Fruit fly (Drosophila melanogaster): ENCODE measurements around the gene brk.

brk gene

DNA sequence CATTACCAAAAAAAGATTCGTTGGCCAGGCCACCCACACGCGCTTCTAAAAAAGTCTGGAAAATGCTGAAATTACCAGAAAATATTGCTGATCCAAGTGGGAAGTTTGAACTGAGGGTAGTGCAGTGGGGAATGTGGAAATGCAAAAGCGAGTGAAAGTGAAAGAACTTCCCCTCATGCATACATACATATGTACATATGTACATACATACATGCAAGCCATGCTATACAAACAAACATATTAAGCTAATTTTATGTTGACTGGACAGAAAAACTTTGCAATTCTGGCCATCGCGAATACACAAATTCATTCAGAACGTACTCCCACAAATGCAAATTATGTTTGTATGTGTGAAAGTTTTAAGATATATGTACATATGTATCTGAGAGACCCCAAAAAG lies 9.4 kb upstream of the brk start:
- TF ChIP-seq CG17801 (GFP tag; optimal IDR thresholded peaks at IDR 0.05; ENCODE audit: partially characterized antibody): no peak

DNA sequence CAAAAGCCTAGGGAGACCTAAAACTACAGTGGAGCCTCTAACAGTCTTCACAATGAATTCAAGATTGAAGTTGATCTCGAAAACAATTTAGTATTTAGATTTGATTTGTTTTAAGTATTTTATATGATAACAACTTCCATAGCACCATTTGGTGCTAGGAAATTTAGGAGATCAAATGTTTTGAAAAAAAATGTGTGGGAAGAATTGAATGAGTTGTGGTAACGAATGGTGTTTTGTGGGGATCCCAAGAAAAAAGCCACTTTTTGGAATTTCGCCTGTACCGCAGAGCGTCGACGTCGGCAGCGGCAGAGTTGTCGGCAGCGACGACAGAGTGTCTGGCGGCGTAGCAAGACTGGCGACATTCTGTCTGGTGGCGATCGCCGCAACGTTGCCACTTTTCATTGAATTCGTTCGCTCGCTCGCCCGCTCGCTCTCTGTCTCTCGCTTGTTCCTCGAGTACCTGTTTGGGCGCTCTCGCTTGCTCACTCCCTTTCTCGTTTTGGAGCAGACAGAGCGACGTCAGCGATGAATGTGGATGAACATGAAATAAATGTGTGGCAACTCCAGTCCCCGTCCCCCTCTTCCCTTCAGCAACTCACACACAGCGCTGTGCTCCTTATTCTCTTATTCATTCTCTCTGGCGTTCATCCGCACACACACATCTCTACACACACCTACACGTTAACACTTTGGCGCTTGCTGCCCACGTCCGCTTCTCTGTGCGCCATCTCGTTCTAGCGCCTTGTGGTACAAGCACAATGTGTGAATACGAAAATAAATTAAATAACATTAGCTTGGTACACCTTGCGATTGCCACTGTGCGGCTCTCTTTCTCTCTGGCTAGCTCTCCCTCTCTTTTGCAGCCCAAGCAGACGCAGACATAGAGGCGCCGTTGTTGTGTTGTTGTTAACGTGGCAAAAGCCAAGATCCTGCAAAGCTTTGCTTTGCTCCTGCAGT lies 8.1 kb upstream of the brk start:
- TF ChIP-seq CG17801 (GFP tag; optimal IDR thresholded peaks at IDR 0.05; ENCODE audit: partially characterized antibody): peak; percentile 73

DNA sequence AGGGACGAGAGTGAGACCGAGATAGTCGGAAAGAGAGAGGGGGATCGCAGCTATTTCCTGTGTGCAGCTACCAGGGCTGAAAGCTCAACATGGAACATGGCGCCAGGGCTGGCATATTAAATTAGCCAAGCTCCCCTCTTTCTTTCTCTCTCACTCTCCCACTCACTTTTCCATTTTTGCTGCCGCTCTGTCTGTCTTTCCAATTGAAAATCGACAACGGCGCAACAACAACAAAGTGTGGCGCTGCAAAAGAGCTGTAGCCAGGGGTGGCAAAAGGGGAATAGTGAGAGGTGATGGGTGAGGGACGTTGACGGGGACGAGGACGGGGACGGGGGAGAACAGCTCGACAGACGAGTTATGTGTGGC lies 7.4 kb upstream of the brk start:
- no peak for TF ChIP-seq CG17801 (GFP tag; optimal IDR thresholded peaks at IDR 0.05; ENCODE audit: partially characterized antibody)

DNA sequence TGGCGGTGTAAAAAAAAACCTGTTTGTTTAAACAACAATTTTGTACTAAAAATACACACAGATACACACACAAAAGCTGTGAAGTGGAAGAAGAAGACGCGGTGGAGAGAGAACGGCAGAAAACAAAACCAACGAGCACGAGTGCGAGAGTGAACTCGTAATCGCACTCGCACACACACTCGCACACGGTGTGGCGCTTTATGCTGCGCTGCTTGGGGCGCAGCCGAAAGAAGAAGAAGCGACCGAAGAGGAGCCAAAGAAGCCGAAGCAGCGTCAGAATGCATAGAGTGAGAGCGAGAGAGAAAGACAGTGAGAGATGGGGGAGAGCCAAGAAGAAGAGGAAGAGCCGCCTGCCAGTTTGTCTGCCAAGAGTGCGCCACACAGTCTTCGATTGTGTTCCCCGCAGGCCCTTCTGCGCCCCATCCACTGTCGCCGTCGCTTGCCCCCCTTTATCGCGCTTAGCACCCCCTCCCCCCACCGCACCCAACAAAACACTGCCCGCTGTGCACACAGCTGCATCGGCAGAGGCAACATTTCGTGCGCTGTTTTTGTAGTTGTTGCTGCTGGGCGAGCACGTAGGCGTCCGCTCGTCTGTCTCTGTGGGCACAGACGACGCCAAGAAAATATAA lies 6.9 kb upstream of the brk start:
- TF ChIP-seq CG17801 (GFP tag; optimal IDR thresholded peaks at IDR 0.05; ENCODE audit: partially characterized antibody): no peak

DNA sequence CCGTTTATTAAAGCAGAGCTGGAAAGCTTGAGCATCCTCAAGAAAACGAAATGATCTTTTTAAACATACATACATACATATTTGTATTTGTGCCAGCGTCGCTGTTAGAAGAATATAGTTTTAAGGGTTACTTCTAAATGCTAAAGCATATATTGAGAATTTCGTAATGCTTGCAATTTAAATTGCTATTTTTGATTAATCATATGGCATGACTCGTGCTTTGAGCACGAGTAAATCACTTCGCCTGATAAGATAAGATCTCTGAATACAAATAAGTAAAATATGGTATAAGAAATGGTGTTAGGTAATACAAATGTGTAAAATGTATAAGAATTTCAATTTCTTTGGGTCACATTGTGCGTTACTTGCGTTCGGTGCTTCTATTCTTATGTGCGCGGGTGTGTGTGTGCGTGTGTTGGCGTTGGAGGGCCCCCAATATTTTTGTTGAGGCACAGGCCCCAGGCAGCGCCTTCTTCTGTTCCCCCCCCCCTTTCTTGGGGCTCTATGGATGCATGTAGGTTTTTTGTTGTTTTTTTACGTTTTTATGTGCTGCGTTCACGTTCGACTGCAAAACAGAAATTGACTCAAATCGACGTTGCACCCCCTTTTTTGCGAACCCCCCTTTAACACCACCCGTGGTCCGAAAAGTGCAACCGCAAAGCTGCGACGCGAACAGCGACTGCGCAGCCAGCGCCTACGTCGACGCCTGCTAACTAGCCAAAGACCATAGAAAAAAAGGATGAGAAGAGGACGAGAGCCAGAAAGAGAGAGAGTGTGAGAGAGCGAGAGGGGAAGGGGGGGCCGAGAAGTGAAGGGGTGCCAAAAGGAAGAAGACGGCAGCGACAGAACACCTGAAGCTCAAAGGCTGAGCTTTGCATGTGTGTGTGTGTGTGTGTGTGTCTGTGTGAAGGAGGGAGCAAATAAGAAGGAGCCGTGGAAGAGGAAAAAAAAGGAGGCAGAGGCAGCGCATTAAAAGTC lies 6.1 kb upstream of the brk start:
- no peak for TF ChIP-seq CG17801 (GFP tag; optimal IDR thresholded peaks at IDR 0.05; ENCODE audit: partially characterized antibody)

DNA sequence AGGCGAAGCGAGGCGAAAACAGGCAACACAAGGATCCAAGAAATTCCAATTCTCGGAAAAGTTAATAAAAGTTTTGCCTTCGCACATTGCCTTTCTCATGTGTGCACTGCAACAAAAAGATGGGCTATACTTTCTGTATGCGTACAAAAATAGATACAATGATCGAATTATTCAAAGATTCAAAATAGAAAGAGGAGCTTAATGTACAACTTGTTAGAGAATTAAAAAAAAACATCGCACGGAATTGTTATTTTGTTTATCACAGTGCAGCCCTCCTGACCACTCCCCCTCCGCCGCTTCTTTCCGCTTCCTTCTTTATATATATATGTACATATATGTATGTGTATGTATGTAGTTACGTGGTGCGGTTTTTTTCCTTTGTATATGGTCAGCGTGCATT lies 5.4 kb upstream of the brk start:
- no peak for TF ChIP-seq CG17801 (GFP tag; optimal IDR thresholded peaks at IDR 0.05; ENCODE audit: partially characterized antibody)

DNA sequence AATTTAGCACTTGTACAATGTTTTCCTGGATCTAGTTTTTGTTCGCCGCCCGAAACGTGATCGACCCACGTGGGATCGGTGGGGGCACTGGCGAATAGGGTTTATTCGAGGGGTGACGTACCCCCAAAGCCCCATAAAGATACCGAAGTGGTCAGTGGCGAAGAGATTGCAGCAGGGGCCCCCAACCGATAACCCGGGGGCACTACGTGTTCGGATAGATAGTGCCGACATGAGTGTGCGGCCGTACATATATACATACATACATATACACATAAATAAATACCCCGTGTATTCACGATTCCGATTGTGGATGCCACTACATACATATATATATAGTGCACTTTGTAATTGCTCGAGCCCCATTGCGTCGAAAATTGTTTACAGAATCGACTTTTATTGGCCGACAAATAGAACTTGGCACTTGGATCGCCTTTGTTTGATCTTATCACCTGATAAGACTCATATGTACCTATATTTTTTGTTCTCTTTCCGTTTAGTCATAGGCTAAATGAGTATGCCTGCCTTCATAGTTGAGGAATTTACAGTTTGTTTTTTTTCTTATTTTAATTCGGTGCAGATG lies 3.8 kb upstream of the brk start:
- TF ChIP-seq CG17801 (GFP tag; optimal IDR thresholded peaks at IDR 0.05; ENCODE audit: partially characterized antibody): no peak

DNA sequence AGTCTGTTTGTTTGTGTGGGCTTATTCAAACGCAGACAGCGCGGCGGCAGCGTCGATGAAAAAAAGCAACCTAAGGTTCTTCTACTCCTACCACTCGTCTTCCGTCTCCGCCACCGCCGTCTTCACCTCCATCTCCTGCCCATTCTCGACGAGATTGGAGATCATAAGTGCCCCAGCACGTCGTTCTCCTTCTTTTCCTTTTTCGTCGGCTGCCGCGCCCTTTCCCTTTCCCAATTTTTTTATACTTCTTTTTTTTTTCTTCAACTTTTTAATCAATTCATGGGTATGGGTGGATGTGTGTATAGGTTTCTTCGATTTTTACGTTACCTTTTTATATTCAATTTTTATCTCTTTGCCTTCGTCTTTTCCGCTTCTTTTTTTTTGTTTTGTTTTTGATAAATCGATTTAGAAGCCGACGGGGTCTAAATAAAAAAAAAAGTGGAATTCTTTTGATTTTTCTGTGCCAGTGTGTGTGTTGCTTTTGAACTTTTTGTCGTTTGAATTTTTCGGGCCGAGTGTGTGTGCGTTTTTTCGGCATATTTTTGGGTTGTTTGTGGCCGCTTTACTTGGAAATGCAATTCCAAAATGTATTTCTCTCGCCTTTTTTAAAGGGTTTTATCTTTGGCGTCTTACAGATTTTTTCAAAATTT lies 2.8 kb upstream of the brk start:
- TF ChIP-seq CG17801 (GFP tag; optimal IDR thresholded peaks at IDR 0.05; ENCODE audit: partially characterized antibody): no peak

DNA sequence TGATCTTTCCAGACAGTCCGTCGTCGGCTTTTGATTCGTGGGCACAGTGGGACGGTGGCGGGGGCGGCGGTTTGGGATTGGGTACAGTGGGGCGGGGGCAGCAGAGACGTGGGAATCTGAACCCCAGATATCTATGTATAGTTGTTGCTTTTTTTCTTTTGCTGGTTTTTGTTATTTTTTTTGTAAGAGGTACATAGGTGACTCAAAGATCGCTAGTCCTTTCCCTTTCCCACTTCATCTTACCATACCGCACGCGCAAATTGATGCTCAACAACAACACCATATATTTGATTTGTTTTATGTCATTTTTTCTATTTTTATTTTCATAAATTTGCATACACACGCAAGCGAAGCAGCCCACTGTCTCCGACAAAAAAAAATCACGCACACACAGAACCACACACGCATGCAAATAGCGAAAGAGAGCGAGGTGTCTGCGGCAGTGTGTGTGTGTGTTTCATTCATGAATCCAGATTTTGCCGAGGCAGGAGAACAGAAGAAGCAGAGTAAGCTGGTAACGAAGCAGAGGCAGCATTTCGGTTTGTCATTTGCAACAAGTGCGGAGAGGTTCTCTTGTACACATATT lies 1.9 kb upstream of the brk start:
- TF ChIP-seq CG17801 (GFP tag; optimal IDR thresholded peaks at IDR 0.05; ENCODE audit: partially characterized antibody): no peak

DNA sequence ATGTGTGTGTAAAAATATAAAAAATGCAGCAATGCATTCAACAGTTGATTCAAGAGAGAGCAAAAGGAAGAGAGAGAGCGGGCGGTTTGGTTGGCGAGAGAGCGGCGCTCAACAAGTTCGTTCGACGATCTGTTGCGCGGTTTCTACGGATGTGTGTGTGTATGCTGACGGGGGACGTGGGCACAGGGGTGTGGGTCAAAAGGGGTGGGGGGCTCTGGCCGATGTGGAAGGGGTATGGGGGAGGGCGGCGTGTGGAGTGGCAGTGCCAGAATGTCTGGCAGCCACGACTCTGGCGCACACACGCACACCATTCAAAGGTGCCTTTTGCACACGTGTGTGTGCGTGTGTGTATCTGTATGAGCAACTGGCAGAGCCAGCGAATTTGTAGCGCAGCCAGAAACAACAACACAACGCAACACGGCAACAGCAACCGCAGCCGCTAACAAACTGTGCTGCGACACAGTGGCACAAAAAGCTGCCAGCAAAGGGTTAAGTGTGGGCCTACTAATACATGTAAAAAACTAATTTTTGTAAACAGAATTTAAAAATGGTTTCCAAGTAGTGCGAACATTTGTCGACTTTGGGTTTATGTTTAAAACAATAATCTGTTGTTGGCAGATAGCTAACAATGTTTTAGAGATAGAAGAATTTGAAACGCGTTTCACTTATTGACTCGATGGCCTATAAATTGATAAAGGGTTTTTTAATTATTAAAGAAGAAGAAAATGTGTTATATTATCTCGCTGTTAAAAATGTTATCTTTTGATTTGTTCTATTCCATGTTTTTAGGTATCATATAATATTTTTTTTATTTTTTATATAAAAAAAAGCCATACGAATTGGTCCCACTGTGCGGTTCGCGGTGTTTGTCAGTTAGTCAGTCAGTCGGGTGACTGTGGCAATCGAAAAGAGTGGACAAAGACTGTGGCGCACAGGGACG lies 931 bp upstream of the brk start:
- no peak for TF ChIP-seq CG17801 (GFP tag; optimal IDR thresholded peaks at IDR 0.05; ENCODE audit: partially characterized antibody)

DNA sequence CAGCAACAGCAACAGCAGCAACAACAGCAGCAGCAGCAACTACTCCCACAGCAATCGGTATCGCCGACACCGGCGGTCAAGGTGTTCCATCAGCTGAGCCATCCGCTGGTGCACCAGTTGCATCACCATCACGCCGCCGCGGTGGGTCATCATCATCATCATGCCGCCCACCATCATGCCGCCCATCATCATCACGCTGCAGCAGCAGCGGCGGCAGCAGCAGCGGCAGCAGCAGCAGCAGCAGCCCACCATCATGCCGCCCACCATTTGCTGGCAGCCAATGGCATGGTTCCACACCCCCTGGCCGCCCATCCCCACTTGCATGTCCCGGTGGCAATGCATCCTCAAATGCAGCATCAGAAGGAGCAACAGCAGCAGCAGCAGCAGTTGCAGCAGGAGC lies 1.1 kb downstream of the brk start:
- no peak for TF ChIP-seq CG17801 (GFP tag; optimal IDR thresholded peaks at IDR 0.05; ENCODE audit: partially characterized antibody)

DNA sequence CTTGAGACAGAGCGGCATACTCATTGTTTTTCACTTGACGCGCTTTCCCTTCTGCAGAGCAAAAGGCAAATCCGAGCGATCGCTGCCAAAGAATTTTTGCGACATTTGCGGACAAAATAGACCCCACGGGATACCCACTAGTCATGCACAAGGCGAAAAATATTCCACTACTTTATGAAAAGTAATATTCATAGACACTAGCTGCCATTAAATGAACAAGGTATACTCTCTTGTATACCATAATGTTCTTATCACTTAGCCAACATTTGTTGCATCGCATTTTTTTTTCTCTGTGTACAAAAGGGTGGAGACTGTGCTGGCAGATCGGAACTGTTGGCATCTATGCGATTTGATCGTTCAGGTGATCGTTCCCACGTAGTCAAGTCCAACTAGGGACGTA lies 4.7 kb downstream of the brk start:
- TF ChIP-seq CG17801 (GFP tag; optimal IDR thresholded peaks at IDR 0.05; ENCODE audit: partially characterized antibody): no peak

Data from ovary, adult (tissue).